Fruit fly (Drosophila melanogaster) whole organism, pupa: Measurements from ENCODE around the gene CG2991.

ENCODE experiments used
- CG10348 ChIP-seq: fragments of 200-800 bp; sonication (Bioruptor generic); IDR thresholded peaks from 2 replicates; pipeline ENCODE4 v1.3.6; 2022; ENCODE audit warnings: missing biosample characterization, missing genetic modification characterization
- CG12605 ChIP-seq: fragments of 200-800 bp; sonication (Bioruptor generic); IDR thresholded peaks from 2 replicates; pipeline ENCODE4 v1.3.6; 2022; ENCODE audit warnings: missing biosample characterization, missing genetic modification characterization
- CG13204 ChIP-seq: fragments of 200-800 bp; sonication (Bioruptor generic); optimal IDR thresholded peaks from 2 replicates; lab custom pipeline; 2018; ENCODE audit warnings: missing biosample characterization, mild to moderate bottlenecking, missing genetic modification characterization, moderate library complexity
- CG14655 ChIP-seq: fragments of 200-800 bp; sonication (Bioruptor generic); optimal IDR thresholded peaks from 3 replicates; lab custom pipeline; 2017; ENCODE audit warnings: mild to moderate bottlenecking, missing biosample characterization, missing genetic modification reagents, missing genetic modification characterization
- CG15710 ChIP-seq: fragments of 200-800 bp; sonication (Bioruptor generic); optimal IDR thresholded peaks from 2 replicates; lab custom pipeline; 2018; ENCODE audit warnings: missing biosample characterization, mild to moderate bottlenecking, missing genetic modification characterization, moderate library complexity
- CG17806 ChIP-seq: fragments of 200-800 bp; sonication (Bioruptor generic); optimal IDR thresholded peaks from 2 replicates; lab custom pipeline; 2018; ENCODE audit warnings: missing biosample characterization, mild to moderate bottlenecking, missing genetic modification characterization, moderate library complexity
- CG32121 ChIP-seq: fragments of 200-800 bp; sonication (Bioruptor generic); IDR thresholded peaks from 2 replicates; pipeline ENCODE4 v1.3.6; 2022; ENCODE audit warnings: missing biosample characterization, missing genetic modification characterization
- CG34367 ChIP-seq: fragments of 200-800 bp; sonication (Bioruptor generic); optimal IDR thresholded peaks from 2 replicates; lab custom pipeline; 2018; ENCODE audit warnings: missing biosample characterization, mild to moderate bottlenecking, missing genetic modification characterization
- CG4496 ChIP-seq: fragments of 200-800 bp; sonication (Bioruptor generic); IDR thresholded peaks from 3 replicates; pipeline ENCODE4 v1.3.6; 2022; ENCODE audit warnings: missing biosample characterization, missing genetic modification characterization
- CG8159 ChIP-seq: fragments of 200-800 bp; sonication (Bioruptor generic); optimal IDR thresholded peaks from 3 replicates; lab custom pipeline; 2018; ENCODE audit warnings: missing biosample characterization, mild to moderate bottlenecking, missing genetic modification characterization, moderate library complexity
- CG8301 ChIP-seq: fragments of 200-800 bp; sonication (Bioruptor generic); optimal IDR thresholded peaks from 2 replicates; lab custom pipeline; 2018; ENCODE audit warnings: missing biosample characterization, mild to moderate bottlenecking, missing genetic modification characterization
- CG9948 ChIP-seq: fragments of 200-800 bp; sonication (Bioruptor generic); optimal IDR thresholded peaks from 2 replicates; lab custom pipeline; 2018; ENCODE audit warnings: missing biosample characterization, mild to moderate bottlenecking, missing genetic modification characterization, moderate library complexity
- D1 ChIP-seq: fragments of 200-800 bp; sonication (Bioruptor generic); optimal IDR thresholded peaks from 2 replicates; lab custom pipeline; 2018; ENCODE audit warnings: missing biosample characterization, mild to moderate bottlenecking, missing genetic modification characterization, moderate library complexity
- EcR ChIP-seq: fragments of 200-800 bp; sonication (Bioruptor generic); optimal IDR thresholded peaks from 3 replicates; lab custom pipeline; 2019; ENCODE audit warnings: missing biosample characterization, missing genetic modification characterization, mild to moderate bottlenecking, moderate library complexity, missing genetic modification reagents
- Ets98B ChIP-seq: fragments of 200-800 bp; sonication (Bioruptor generic); IDR thresholded peaks from 2 replicates; pipeline ENCODE4 v1.3.6; 2022; ENCODE audit warnings: missing biosample characterization, missing genetic modification characterization
- Pif1A ChIP-seq: fragments of 200-800 bp; sonication (Bioruptor generic); optimal IDR thresholded peaks from 3 replicates; lab custom pipeline; 2016; ENCODE audit warnings: missing biosample characterization, missing genetic modification characterization
- Pif1B ChIP-seq: fragments of 200-800 bp; sonication (Bioruptor generic); optimal IDR thresholded peaks from 3 replicates; lab custom pipeline; 2016; ENCODE audit warnings: missing biosample characterization, missing genetic modification characterization
- Snoo ChIP-seq: fragments of 200-800 bp; sonication (Bioruptor generic); optimal IDR thresholded peaks from 3 replicates; lab custom pipeline; 2017; ENCODE audit warnings: missing biosample characterization, mild to moderate bottlenecking, missing genetic modification characterization, inconsistent platforms
- fd96Ca ChIP-seq: fragments of 200-800 bp; sonication (Bioruptor generic); IDR thresholded peaks from 3 replicates; pipeline ENCODE4 v1.3.6; 2022; ENCODE audit warnings: missing biosample characterization, missing genetic modification characterization
- gl ChIP-seq: fragments of 200-800 bp; sonication (Bioruptor generic); optimal IDR thresholded peaks from 2 replicates; lab custom pipeline; 2018; ENCODE audit warnings: missing biosample characterization, mild to moderate bottlenecking, missing genetic modification characterization
- rn ChIP-seq: fragments of 200-800 bp; sonication (Bioruptor generic); IDR thresholded peaks from 2 replicates; pipeline ENCODE4 v1.3.6; 2022; ENCODE audit warnings: missing biosample characterization, missing genetic modification characterization

CG2991 gene

DNA sequence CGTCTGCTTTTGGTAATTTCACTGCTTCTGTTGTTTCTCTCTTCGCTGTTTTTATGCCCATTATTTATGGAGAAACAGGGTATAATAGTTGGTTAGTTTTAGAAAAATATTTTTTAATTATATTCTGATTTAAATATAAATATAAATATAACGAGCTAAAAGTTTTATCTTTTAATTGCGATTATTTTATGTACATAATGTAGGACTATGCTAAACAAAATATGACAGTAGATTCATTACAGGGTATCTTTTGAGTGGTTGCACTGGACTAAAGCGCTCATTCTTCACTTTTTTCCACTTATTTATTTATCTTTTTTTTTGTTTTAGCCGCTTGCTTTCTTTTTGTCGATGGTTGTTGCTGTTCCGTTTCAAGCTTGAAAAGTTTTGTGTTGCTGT, 48.1 kb downstream of the CG2991 start:
- TF ChIP-seq CG34367 (tag; lab: Kevin White, UChicago) = peak; percentile 16
- peak; percentile 62 for TF ChIP-seq CG15710 (tag; lab: Kevin White, UChicago)
- peak; percentile 48 for TF ChIP-seq Pif1A (GFP tag; lab: Kevin White, UChicago)
- TF ChIP-seq CG4496 (GFP tag; lab: Robert Waterston, UW) = peak; percentile 41; the same call in 2 of the 3 replicates
- no peak for TF ChIP-seq CG10348 (GFP tag; lab: Robert Waterston, UW)
- no peak for TF ChIP-seq CG12605 (GFP tag; lab: Robert Waterston, UW)
- TF ChIP-seq CG8301 (tag; lab: Kevin White, UChicago) = peak; percentile 32
- peak; percentile 38 for TF ChIP-seq CG9948 (tag; lab: Kevin White, UChicago)
- peak; percentile 50 for TF ChIP-seq rn (GFP tag; lab: Robert Waterston, UW)
- peak; percentile 41 for TF ChIP-seq D1 (tag; lab: Kevin White, UChicago)
- peak; percentile 71 for TF ChIP-seq Snoo
- peak; percentile 32 for TF ChIP-seq CG17806 (tag; lab: Kevin White, UChicago)
- TF ChIP-seq EcR (GFP tag; lab: Kevin White, UChicago) = no peak
- peak; percentile 72 for TF ChIP-seq CG8159 (tag; lab: Kevin White, UChicago)
- peak; percentile 51; the same call in 1 of the 2 replicates for TF ChIP-seq Ets98B
- peak; percentile 69 for TF ChIP-seq Pif1B (GFP tag; lab: Kevin White, UChicago)
- no peak for TF ChIP-seq gl (tag; lab: Kevin White, UChicago)
- TF ChIP-seq CG32121 (GFP tag; lab: Robert Waterston, UW) = peak; percentile 73
- no peak for TF ChIP-seq fd96Ca (GFP tag; lab: Robert Waterston, UW)
- TF ChIP-seq CG14655 = peak; percentile 38
- no peak for TF ChIP-seq CG13204 (GFP tag; lab: Kevin White, UChicago)

DNA sequence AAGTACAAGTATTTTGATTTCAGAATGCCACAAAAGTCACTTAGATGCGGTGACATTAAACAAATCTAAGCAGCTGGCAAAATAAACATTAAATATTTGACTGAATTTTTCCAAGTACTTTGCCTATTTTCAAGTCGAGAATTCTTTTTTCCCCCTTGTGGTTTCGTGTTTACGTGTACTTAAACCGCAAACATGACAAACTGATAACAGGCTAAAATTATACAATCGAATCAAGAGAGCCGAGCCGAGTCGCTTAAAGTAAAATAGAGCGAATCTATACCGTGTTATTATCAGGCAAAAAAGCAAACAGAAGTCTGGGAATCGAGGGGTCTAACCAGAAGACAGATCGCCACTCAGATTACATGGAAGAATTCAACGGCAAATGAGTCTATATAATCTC, 49.2 kb downstream of the CG2991 start:
- TF ChIP-seq gl (tag; lab: Kevin White, UChicago) (no peak), CG17806 (tag; lab: Kevin White, UChicago) (no peak)

DNA sequence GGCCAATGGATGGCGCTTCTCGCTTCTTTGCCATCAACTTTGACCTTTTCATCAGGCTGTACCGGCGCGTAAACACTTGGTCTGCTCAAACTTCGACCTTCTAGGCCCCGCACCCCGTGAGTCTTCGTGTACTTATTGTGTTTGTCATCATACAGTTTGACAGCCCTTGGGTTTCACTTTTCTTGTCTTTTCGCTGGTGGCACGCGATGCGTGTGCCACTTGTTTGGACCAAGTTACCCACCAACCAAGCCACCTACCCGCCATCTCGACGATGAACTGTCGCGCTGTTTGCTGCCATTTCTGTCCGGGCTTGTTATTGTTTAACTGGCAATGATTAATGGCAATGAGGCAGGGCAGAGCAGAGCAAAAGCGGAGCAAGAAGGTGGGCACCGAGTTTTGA, 50.8 kb downstream of the CG2991 start:
- TF ChIP-seq gl (tag; lab: Kevin White, UChicago) (no peak), EcR (GFP tag; lab: Kevin White, UChicago) (no peak), CG14655 (no peak), CG34367 (tag; lab: Kevin White, UChicago) (no peak), fd96Ca (GFP tag; lab: Robert Waterston, UW) (0 out of 3 replicates have a peak, but pooled peaks have one; percentile 36), CG10348 (GFP tag; lab: Robert Waterston, UW) (no peak)

DNA sequence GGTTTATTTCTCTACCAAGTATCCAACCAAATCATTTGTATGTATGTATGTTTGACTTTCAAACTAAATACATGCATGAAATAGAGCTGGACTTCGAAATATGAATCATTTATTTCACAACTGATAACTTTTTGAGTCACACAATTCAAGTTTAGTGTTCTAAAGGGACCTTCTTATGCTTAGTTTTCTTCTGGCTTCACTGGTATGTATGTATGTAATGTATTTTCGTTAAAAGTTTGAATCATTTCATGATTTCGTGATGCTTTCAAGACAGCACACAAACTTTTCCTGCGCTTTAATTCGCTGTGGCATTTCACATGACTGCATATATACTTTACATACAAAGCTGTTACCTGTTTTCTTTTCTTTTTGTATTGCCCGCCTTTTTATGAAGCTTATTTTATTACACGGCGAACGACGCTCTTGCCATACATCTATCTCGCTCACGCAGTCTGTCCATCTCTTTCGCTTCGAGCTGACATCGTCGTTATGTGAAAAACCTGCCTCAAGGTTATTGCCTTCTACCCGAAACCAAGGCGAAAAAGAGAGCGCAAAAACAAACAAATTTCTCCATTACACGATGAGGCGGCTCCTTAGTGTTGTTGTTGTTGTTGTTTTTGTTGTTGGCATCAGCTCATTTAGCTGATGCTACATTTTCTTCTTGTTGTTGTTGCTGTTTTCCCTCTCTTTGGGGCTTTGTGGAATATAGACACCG, 51.6 kb downstream of the CG2991 start:
- TF ChIP-seq Pif1B (GFP tag; lab: Kevin White, UChicago) (no peak), CG13204 (GFP tag; lab: Kevin White, UChicago) (peak; percentile 30), CG4496 (GFP tag; lab: Robert Waterston, UW) (peak; percentile 70; the same call in 2 of the 3 replicates), Pif1A (GFP tag; lab: Kevin White, UChicago) (no peak), CG34367 (tag; lab: Kevin White, UChicago) (no peak), CG15710 (tag; lab: Kevin White, UChicago) (peak; percentile 6), EcR (GFP tag; lab: Kevin White, UChicago) (peak; percentile 96), CG9948 (tag; lab: Kevin White, UChicago) (no peak), CG14655 (no peak), CG8159 (tag; lab: Kevin White, UChicago) (peak; percentile 13), Ets98B (no peak), CG8301 (tag; lab: Kevin White, UChicago) (no peak)
- TF ChIP-seq, all 21 proteins: peak for 5

DNA sequence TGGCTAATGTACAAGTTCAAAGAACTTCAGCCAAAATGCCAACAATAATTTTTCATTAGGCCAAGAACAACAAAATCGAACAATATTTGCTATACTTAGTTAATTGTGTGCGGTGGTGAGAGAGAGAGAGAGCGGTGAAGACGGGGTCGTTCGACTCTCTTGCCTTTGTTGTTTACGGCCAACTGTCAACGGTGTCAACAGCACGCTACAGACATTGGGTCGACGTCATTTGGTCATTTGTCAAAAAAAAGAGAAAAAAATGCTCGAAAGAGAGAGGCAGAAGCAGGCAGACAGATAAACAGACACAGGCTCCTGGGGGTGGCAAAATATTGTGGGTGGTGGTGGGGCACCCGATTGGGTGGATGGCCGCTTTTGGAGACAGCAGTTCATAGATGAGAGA, 52.5 kb downstream of the CG2991 start:
- TF ChIP-seq CG4496 (GFP tag; lab: Robert Waterston, UW) (no peak), rn (GFP tag; lab: Robert Waterston, UW) (no peak), D1 (tag; lab: Kevin White, UChicago) (no peak), Ets98B (no peak), CG9948 (tag; lab: Kevin White, UChicago) (no peak), EcR (GFP tag; lab: Kevin White, UChicago) (no peak), CG12605 (GFP tag; lab: Robert Waterston, UW) (no peak), CG17806 (tag; lab: Kevin White, UChicago) (no peak), CG10348 (GFP tag; lab: Robert Waterston, UW) (no peak)
- TF ChIP-seq, all 21 proteins: peak for 0

DNA sequence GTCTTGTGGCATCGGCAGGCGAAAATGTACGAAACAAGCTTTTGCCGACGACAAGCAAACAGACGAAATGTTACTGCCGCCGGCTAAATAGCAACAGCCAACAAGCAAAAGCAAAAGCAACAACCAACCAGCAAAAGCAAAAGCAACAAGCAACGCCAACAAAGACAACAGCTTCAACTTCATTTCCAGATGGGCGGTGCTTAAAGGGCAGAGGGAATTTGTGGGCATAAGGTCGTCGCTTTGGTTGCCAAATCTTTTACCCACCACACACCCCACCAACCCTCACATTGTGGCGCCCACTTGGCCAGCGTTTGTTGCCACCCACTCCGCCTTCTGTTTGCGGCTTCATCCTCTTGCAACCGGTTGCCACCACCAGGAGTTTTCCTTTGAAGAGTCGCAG, 54.0 kb downstream of the CG2991 start:
- TF ChIP-seq CG15710 (tag; lab: Kevin White, UChicago) (no peak), CG8159 (tag; lab: Kevin White, UChicago) (no peak), rn (GFP tag; lab: Robert Waterston, UW) (no peak), CG34367 (tag; lab: Kevin White, UChicago) (no peak), Snoo (no peak), Pif1A (GFP tag; lab: Kevin White, UChicago) (no peak), CG12605 (GFP tag; lab: Robert Waterston, UW) (no peak), fd96Ca (GFP tag; lab: Robert Waterston, UW) (no peak), CG4496 (GFP tag; lab: Robert Waterston, UW) (no peak)
- TF ChIP-seq, all 21 proteins: peak for 0
